Fruit fly (Drosophila melanogaster): Measurements from ENCODE around the gene sd.

sd gene

dm6 chrX:15802880-15803650 lies 1.1 kb upstream of the sd start (continued):
- TF ChIP-seq Sin3A (optimal IDR thresholded peaks at IDR 0.05) (no peak), Rfx (GFP tag; IDR thresholded peaks at IDR 0.05) (peak; percentile 56), croc (GFP tag; conservative IDR thresholded peaks at IDR 0.05) (no peak), CG13894 (tag; optimal IDR thresholded peaks at IDR 0.05) (peak; percentile 46), ac (GFP tag; optimal IDR thresholded peaks at IDR 0.05) (no peak), CG15696 (tag; optimal IDR thresholded peaks at IDR 0.05) (no peak), Ptx1 (GFP tag; IDR thresholded peaks at IDR 0.05) (peak; percentile 39), CG17568 (GFP tag; optimal IDR thresholded peaks at IDR 0.05) (no peak), Nf-YB (GFP tag; optimal IDR thresholded peaks at IDR 0.05) (peak; percentile 75), br (optimal IDR thresholded peaks at IDR 0.05) (no peak), CG18599 (GFP tag; optimal IDR thresholded peaks at IDR 0.05) (peak; percentile 33), ERR (GFP tag; optimal IDR thresholded peaks at IDR 0.05) (no peak), CG2889 (GFP tag; IDR thresholded peaks at IDR 0.05) (no peak), Dek (tag; optimal IDR thresholded peaks at IDR 0.05) (no peak), Max (GFP tag; optimal IDR thresholded peaks at IDR 0.05) (no peak), dan (GFP tag; IDR thresholded peaks at IDR 0.05) (no peak), sc (optimal IDR thresholded peaks at IDR 0.05) (no peak), sc (GFP tag; optimal IDR thresholded peaks at IDR 0.05) (no peak), NC2β (GFP tag; optimal IDR thresholded peaks at IDR 0.05) (no peak), seq (GFP tag; IDR thresholded peaks at IDR 0.05) (no peak), CG2678 (tag; optimal IDR thresholded peaks at IDR 0.05) (peak; percentile 48), CG8359 (GFP tag; optimal IDR thresholded peaks at IDR 0.05; ENCODE audit: borderline replicate concordance) (no peak), nom (GFP tag; optimal IDR thresholded peaks at IDR 0.05) (no peak), CG4854 (GFP tag; optimal IDR thresholded peaks at IDR 0.05) (no peak), CG12769 (tag; optimal IDR thresholded peaks at IDR 0.05) (no peak), tll (GFP tag; optimal IDR thresholded peaks at IDR 0.05) (no peak), Hr51 (GFP tag; optimal IDR thresholded peaks at IDR 0.05) (peak in 1 of 2 experiments; percentile 30), CG7556 (GFP tag; optimal IDR thresholded peaks at IDR 0.05) (no peak), bcd (GFP tag; optimal IDR thresholded peaks at IDR 0.05) (no peak), Tbp (GFP tag; optimal IDR thresholded peaks at IDR 0.05) (no peak), zen2 (GFP tag; IDR thresholded peaks at IDR 0.05; ENCODE audit: partially characterized antibody) (peak; percentile 69), CG12104 (GFP tag; optimal IDR thresholded peaks at IDR 0.05) (no peak), CG32767 (GFP tag; IDR thresholded peaks at IDR 0.05) (no peak), pum (GFP tag; optimal IDR thresholded peaks at IDR 0.05) (no peak), NK7.1 (GFP tag; optimal IDR thresholded peaks at IDR 0.05) (no peak), Bgb (GFP tag; IDR thresholded peaks at IDR 0.05; ENCODE audit: partially characterized antibody) (peak; percentile 75), CG10366 (GFP tag; IDR thresholded peaks at IDR 0.05) (no peak), fd102C (GFP tag; optimal IDR thresholded peaks at IDR 0.05) (no peak), hb (GFP tag; IDR thresholded peaks at IDR 0.05; ENCODE audit: partially characterized antibody) (peak; percentile 70; the same call in 2 of the 3 replicates), sug (tag; optimal IDR thresholded peaks at IDR 0.05) (peak; percentile 54), Lhr (GFP tag; optimal IDR thresholded peaks at IDR 0.05) (no peak), CG32772 (GFP tag; IDR thresholded peaks at IDR 0.05) (no peak), eyg (GFP tag; optimal IDR thresholded peaks at IDR 0.05) (no peak), tup (GFP tag; optimal IDR thresholded peaks at IDR 0.05) (no peak), CG14965 (GFP tag; optimal IDR thresholded peaks at IDR 0.05; ENCODE audit: borderline replicate concordance) (no peak), abd-A (tag; optimal IDR thresholded peaks at IDR 0.05) (no peak), Kr (GFP tag; optimal IDR thresholded peaks at IDR 0.05) (no peak), CG13296 (GFP tag; optimal IDR thresholded peaks at IDR 0.05) (peak; percentile 32), tap (tag; optimal IDR thresholded peaks at IDR 0.05) (no peak), CG43689 (GFP tag; IDR thresholded peaks at IDR 0.05) (no peak)
